Worm (Caenorhabditis elegans): ENCODE results near the gene glt-6.

The glt-6 gene

ce11 chrIV:7503322-7503721, at the start of gene glt-6:
TSS of gene glt-6 (plus strand) at chrIV:7503622.
- TF ChIP-seq zip-4 (GFP tag; optimal IDR thresholded peaks at IDR 0.05) (no peak), Y116A8C.19 (tag; optimal IDR thresholded peaks at IDR 0.05; ENCODE audit: borderline replicate concordance) (no peak), ets-5 (GFP tag; IDR thresholded peaks at IDR 0.05) (no peak), snu-23 (GFP tag; optimal IDR thresholded peaks at IDR 0.05) (no peak), nhr-84 (tag; optimal IDR thresholded peaks at IDR 0.05) (no peak), hlh-4 (tag; optimal IDR thresholded peaks at IDR 0.05) (no peak), isw-1 (GFP tag; IDR thresholded peaks at IDR 0.05) (no peak), ztf-4 (tag; optimal IDR thresholded peaks at IDR 0.05) (no peak), efl-3 (GFP tag; optimal IDR thresholded peaks at IDR 0.05) (no peak), pax-3 (tag; optimal IDR thresholded peaks at IDR 0.05) (no peak), unc-98 (GFP tag; IDR thresholded peaks at IDR 0.05) (no peak), ceh-90 (tag; optimal IDR thresholded peaks at IDR 0.05) (no peak)

- TF ChIP-seq nhr-71 (tag; optimal IDR thresholded peaks at IDR 0.05) (no peak), ceh-82 (tag; optimal IDR thresholded peaks at IDR 0.05) (peak in 1 of 3 experiments; percentile 36), snpc-4 (tag; optimal IDR thresholded peaks at IDR 0.05) (no peak), swsn-7 (tag; optimal IDR thresholded peaks at IDR 0.05) (no peak), unc-30 (tag; optimal IDR thresholded peaks at IDR 0.05) (no peak), fkh-8 (tag; optimal IDR thresholded peaks at IDR 0.05) (peak; percentile 17), isw-1 (GFP tag; IDR thresholded peaks at IDR 0.05) (0 out of 2 replicates have a peak, but pooled peaks have one; percentile 7), ztf-4 (tag; optimal IDR thresholded peaks at IDR 0.05) (no peak), ceh-8 (GFP tag; optimal IDR thresholded peaks at IDR 0.05) (peak; percentile 28), fkh-10 (GFP tag; optimal IDR thresholded peaks at IDR 0.05) (peak; percentile 16), lin-14 (GFP tag; optimal IDR thresholded peaks at IDR 0.05) (peak; percentile 74)
Observed at ce11 chrIV:7453661-7454159, 49.7 kb upstream of the glt-6 start.

ce11 chrIV:7454890-7455289, 48.5 kb upstream of the glt-6 start:
- no peak for TF ChIP-seq swsn-7 (tag; optimal IDR thresholded peaks at IDR 0.05)
- TF ChIP-seq blmp-1 (tag; optimal IDR thresholded peaks at IDR 0.05) = peak; percentile 60

ce11 chrIV:7456225-7456624, 47.2 kb upstream of the glt-6 start, which contains the start of gene F13B6.1:
TSS of gene F13B6.1 (plus strand) at chrIV:7456525.
- TF ChIP-seq ceh-63 (GFP tag; optimal IDR thresholded peaks at IDR 0.05) (no peak), F16B12.6 (tag; optimal IDR thresholded peaks at IDR 0.05) (no peak), fkh-4 (tag; optimal IDR thresholded peaks at IDR 0.05; ENCODE audit: borderline replicate concordance) (no peak), efl-3 (GFP tag; optimal IDR thresholded peaks at IDR 0.05) (no peak), rnt-1 (tag; optimal IDR thresholded peaks at IDR 0.05) (no peak), skn-1 (tag; optimal IDR thresholded peaks at IDR 0.05) (no peak), mab-9 (GFP tag; IDR thresholded peaks at IDR 0.05) (no peak), ceh-8 (GFP tag; optimal IDR thresholded peaks at IDR 0.05) (no peak), dsc-1 (tag; optimal IDR thresholded peaks at IDR 0.05) (no peak), nhr-20 (tag; optimal IDR thresholded peaks at IDR 0.05) (no peak), alr-1 (tag; optimal IDR thresholded peaks at IDR 0.05; ENCODE audit: borderline replicate concordance) (no peak), pqm-1 (tag; optimal IDR thresholded peaks at IDR 0.05) (no peak), lin-39 (tag; optimal IDR thresholded peaks at IDR 0.05) (no peak), pax-3 (tag; optimal IDR thresholded peaks at IDR 0.05) (no peak), lsy-2 (tag; optimal IDR thresholded peaks at IDR 0.05) (no peak), ama-1 (optimal IDR thresholded peaks at IDR 0.05) (no peak), nhr-47 (tag; optimal IDR thresholded peaks at IDR 0.05) (no peak), nhr-90 (tag; optimal IDR thresholded peaks at IDR 0.05; ENCODE audit: poor library complexity) (no peak), sptf-1 (tag; optimal IDR thresholded peaks at IDR 0.05) (no peak)
